Worm (Caenorhabditis elegans) whole organism, mixed stage, embryonic: ENCODE results near the gene prx-12.

ENCODE experiments used
- M03D4.4 ChIP-seq: sonication (generic microtip); optimal IDR thresholded peaks from 2 replicates; lab custom pipeline; 2017; ENCODE audit warnings: mild to moderate bottlenecking, missing genetic modification characterization, missing compliant biosample characterization
- bed-3 ChIP-seq: fragments of 200-800 bp; sonication (Bioruptor generic); optimal IDR thresholded peaks from 3 replicates; lab custom pipeline; 2018; ENCODE audit warnings: mild to moderate bottlenecking, missing genetic modification characterization, moderate library complexity, missing compliant biosample characterization
- ceh-39 ChIP-seq: fragments of 150-350 bp; optimal IDR thresholded peaks from 2 replicates; lab custom pipeline; 2014; ENCODE audit warnings: missing biosample characterization, missing genetic modification characterization
- ceh-83 ChIP-seq: fragments of 200-800 bp; sonication (Bioruptor generic); optimal IDR thresholded peaks from 2 replicates; lab custom pipeline; 2018; ENCODE audit warnings: mild to moderate bottlenecking, missing genetic modification characterization, missing compliant biosample characterization
- ces-1 ChIP-seq: fragments of 150-350 bp; optimal IDR thresholded peaks from 2 replicates; lab custom pipeline; 2014; ENCODE audit warnings: missing biosample characterization, missing genetic modification reagents, missing genetic modification characterization
- cnd-1 ChIP-seq: fragments of 200-800 bp; sonication (Bioruptor generic); optimal IDR thresholded peaks from 2 replicates; lab custom pipeline; 2018; ENCODE audit warnings: mild to moderate bottlenecking, missing genetic modification characterization, missing compliant biosample characterization
- drap-1 ChIP-seq: fragments of 200-800 bp; sonication (Bioruptor generic); optimal IDR thresholded peaks from 3 replicates; lab custom pipeline; 2018; ENCODE audit warnings: mild to moderate bottlenecking, missing genetic modification characterization, missing compliant biosample characterization
- elt-1 ChIP-seq: sonication (generic microtip); optimal IDR thresholded peaks from 2 replicates; lab custom pipeline; 2017; ENCODE audit warnings: missing genetic modification characterization, mild to moderate bottlenecking, missing compliant biosample characterization, antibody characterized with exemption, moderate library complexity, borderline replicate concordance; ENCODE audit not compliant: insufficient read depth
- elt-3 ChIP-seq: fragments of 150-350 bp; optimal IDR thresholded peaks from 2 replicates; lab custom pipeline; 2014; ENCODE audit warnings: missing biosample characterization, missing genetic modification characterization
- flh-1 ChIP-seq: fragments of 200-800 bp; sonication (Bioruptor generic); optimal IDR thresholded peaks from 2 replicates; lab custom pipeline; 2018; ENCODE audit warnings: mild to moderate bottlenecking, missing genetic modification characterization, moderate library complexity, missing compliant biosample characterization
- ham-2 ChIP-seq: fragments of 200-800 bp; sonication (Bioruptor generic); optimal IDR thresholded peaks from 2 replicates; lab custom pipeline; 2018; ENCODE audit warnings: mild to moderate bottlenecking, missing genetic modification characterization, missing compliant biosample characterization
- hlh-1 ChIP-seq: fragments of 150-350 bp; optimal IDR thresholded peaks from 2 replicates; lab custom pipeline; 2014; ENCODE audit warnings: missing biosample characterization, missing genetic modification reagents, missing genetic modification characterization
- lsy-2 ChIP-seq: fragments of 150-350 bp; optimal IDR thresholded peaks from 2 replicates; lab custom pipeline; 2014; ENCODE audit warnings: missing biosample characterization, missing genetic modification characterization
- mep-1 ChIP-seq: fragments of 150-350 bp; optimal IDR thresholded peaks from 2 replicates; lab custom pipeline; 2017; ENCODE audit warnings: missing biosample characterization, missing genetic modification reagents, missing genetic modification characterization, inconsistent platforms
- nhr-12 ChIP-seq: fragments of 150-350 bp; optimal IDR thresholded peaks from 2 replicates; lab custom pipeline; 2014; ENCODE audit warnings: missing biosample characterization, missing genetic modification characterization
- nhr-28 ChIP-seq: fragments of 150-350 bp; optimal IDR thresholded peaks from 2 replicates; lab custom pipeline; 2014; ENCODE audit warnings: missing biosample characterization, missing genetic modification characterization
- nhr-76 ChIP-seq: sonication (generic microtip); optimal IDR thresholded peaks from 2 replicates; lab custom pipeline; 2017; ENCODE audit warnings: missing biosample characterization, missing genetic modification characterization
- sptf-1 ChIP-seq: sonication (generic microtip); optimal IDR thresholded peaks from 2 replicates; lab custom pipeline; 2017; ENCODE audit warnings: mild to moderate bottlenecking, missing genetic modification characterization, moderate library complexity, missing compliant biosample characterization
- tbx-8 ChIP-seq: fragments of 200-800 bp; sonication (Bioruptor generic); optimal IDR thresholded peaks from 2 replicates; lab custom pipeline; 2018; ENCODE audit warnings: mild to moderate bottlenecking, missing genetic modification characterization, moderate library complexity, missing compliant biosample characterization
- unc-120 ChIP-seq: sonication (generic microtip); optimal IDR thresholded peaks from 2 replicates; lab custom pipeline; 2017; ENCODE audit warnings: missing genetic modification characterization, missing compliant biosample characterization; ENCODE audit not compliant: poor library complexity, severe bottlenecking
- unc-62 ChIP-seq: fragments of 150-350 bp; optimal IDR thresholded peaks from 2 replicates; lab custom pipeline; 2014; ENCODE audit warnings: missing biosample characterization, missing genetic modification reagents, missing genetic modification characterization
- zip-8 ChIP-seq: fragments of 150-350 bp; optimal IDR thresholded peaks from 2 replicates; lab custom pipeline; 2014; ENCODE audit warnings: missing biosample characterization, missing genetic modification characterization
- ztf-11 ChIP-seq: fragments of 150-350 bp; optimal IDR thresholded peaks from 2 replicates; lab custom pipeline; 2014; ENCODE audit warnings: missing biosample characterization, missing genetic modification characterization

prx-12 gene

ce11 chrX:11377370-11377769 lies 15.7 kb upstream of the prx-12 start, which contains the start of gene tni-1:
Gene tni-1, minus strand, starts transcription at chrX:11377470.
- TF ChIP-seq unc-120 (no peak), ztf-11 (tag; lab: Kevin White, UChicago) (no peak), hlh-1 (tag; lab: Kevin White, UChicago) (no peak), flh-1 (GFP tag; lab: Kevin White, UChicago) (no peak), elt-3 (no peak), nhr-76 (no peak), zip-8 (tag; lab: Kevin White, UChicago) (no peak), ham-2 (GFP tag; lab: Kevin White, UChicago) (no peak), elt-1 (tag; lab: Kevin White, UChicago) (no peak), lsy-2 (no peak), tbx-8 (GFP tag; lab: Kevin White, UChicago) (no peak), ces-1 (GFP tag; lab: Kevin White, UChicago) (no peak), mep-1 (tag; lab: Kevin White, UChicago) (no peak), nhr-28 (tag; lab: Kevin White, UChicago) (no peak), nhr-12 (tag; lab: Kevin White, UChicago) (no peak), ceh-83 (no peak), drap-1 (GFP tag; lab: Kevin White, UChicago) (no peak)

ce11 chrX:11379135-11379781 lies 13.8 kb upstream of the prx-12 start:
- TF ChIP-seq unc-62 (GFP tag; lab: Kevin White, UChicago) (peak; percentile 63), elt-1 (tag; lab: Kevin White, UChicago) (no peak), bed-3 (GFP tag; lab: Kevin White, UChicago) (no peak), sptf-1 (peak; percentile 20), hlh-1 (tag; lab: Kevin White, UChicago) (peak; percentile 85), nhr-76 (no peak), ces-1 (GFP tag; lab: Kevin White, UChicago) (peak; percentile 73), M03D4.4 (tag; lab: Kevin White, UChicago) (peak; percentile 7), unc-120 (peak; percentile 92)

- TF ChIP-seq ceh-39 (tag; lab: Kevin White, UChicago) (no peak), ztf-11 (tag; lab: Kevin White, UChicago) (no peak), ham-2 (GFP tag; lab: Kevin White, UChicago) (no peak), ces-1 (GFP tag; lab: Kevin White, UChicago) (peak; percentile 38), mep-1 (tag; lab: Kevin White, UChicago) (no peak)
These were observed 9.7 kb upstream of the prx-12 start for ce11 chrX:11383359-11383758.

ce11 chrX:11384534-11385441 lies 8.3 kb upstream of the prx-12 start, which contains the start of the genes F08B12.11 and prmn-1:
Gene F08B12.11, plus strand, starts transcription at chrX:11385054.
Gene prmn-1, plus strand, starts transcription at chrX:11385084.
- TF ChIP-seq zip-8 (tag; lab: Kevin White, UChicago) (no peak), mep-1 (tag; lab: Kevin White, UChicago) (peak; percentile 24), ces-1 (GFP tag; lab: Kevin White, UChicago) (peak; percentile 46), ham-2 (GFP tag; lab: Kevin White, UChicago) (peak; percentile 83), lsy-2 (no peak), M03D4.4 (tag; lab: Kevin White, UChicago) (no peak), cnd-1 (tag; lab: Kevin White, UChicago) (peak; percentile 53)
- TF ChIP-seq, all 35 proteins: peak for 4

- no peak for TF ChIP-seq bed-3 (GFP tag; lab: Kevin White, UChicago)
These were observed 7.2 kb upstream of the prx-12 start for ce11 chrX:11385916-11386315.

ce11 chrX:11386903-11387302 lies 6.2 kb upstream of the prx-12 start:
- no peak for TF ChIP-seq nhr-28 (tag; lab: Kevin White, UChicago)
- TF ChIP-seq ces-1 (GFP tag; lab: Kevin White, UChicago): peak; percentile 99
